Worm (Caenorhabditis elegans) whole organism, L3 larva: ENCODE data around the gene cdgs-1.

ENCODE experiments used
- ZK546.5 ChIP-seq: sonication (generic microtip); optimal IDR thresholded peaks from 2 replicates; lab custom pipeline; 2017; ENCODE audit warnings: missing biosample characterization, missing genetic modification characterization
- ceh-16 ChIP-seq: sonication (generic microtip); optimal IDR thresholded peaks from 2 replicates; lab custom pipeline; 2017; ENCODE audit warnings: missing biosample characterization, missing genetic modification characterization
- ceh-28 ChIP-seq: fragments of 150-350 bp; optimal IDR thresholded peaks from 2 replicates; lab custom pipeline; 2014; ENCODE audit warnings: missing biosample characterization, missing genetic modification reagents, missing genetic modification characterization
- ceh-82 ChIP-seq: fragments of 150-350 bp; optimal IDR thresholded peaks from 2 replicates; lab custom pipeline; 2014; ENCODE audit warnings: missing biosample characterization, missing genetic modification characterization
- ceh-9 ChIP-seq: sonication (generic microtip); optimal IDR thresholded peaks from 2 replicates; lab custom pipeline; 2018; ENCODE audit warnings: missing biosample characterization, missing genetic modification characterization
- daf-12 ChIP-seq: fragments of 150-350 bp; optimal IDR thresholded peaks from 2 replicates; lab custom pipeline; 2014; ENCODE audit warnings: missing biosample characterization, missing genetic modification reagents, missing genetic modification characterization
- egl-27 ChIP-seq: sonication (generic microtip); optimal IDR thresholded peaks from 4 replicates; lab custom pipeline; 2017; ENCODE audit warnings: missing biosample characterization, missing genetic modification reagents, missing genetic modification characterization
- egl-5 ChIP-seq: fragments of 150-350 bp; optimal IDR thresholded peaks from 2 replicates; lab custom pipeline; 2017; ENCODE audit warnings: missing biosample characterization, missing genetic modification reagents, missing genetic modification characterization, inconsistent platforms
- elt-1 ChIP-seq: fragments of 150-350 bp; optimal IDR thresholded peaks from 2 replicates; lab custom pipeline; 2014; ENCODE audit warnings: missing biosample characterization, missing genetic modification characterization
- elt-2 ChIP-seq: sonication (generic microtip); optimal IDR thresholded peaks from 2 replicates; lab custom pipeline; 2016; ENCODE audit warnings: missing genetic modification reagents, mild to moderate bottlenecking, missing genetic modification characterization, missing compliant biosample characterization
- elt-3 ChIP-seq, 3 experiments: fragments of 150-350 bp in 1 of 3; sonication (generic microtip) in 2 of 3; optimal IDR thresholded peaks; 2 replicates in 2 of 3; 4 replicates in 1 of 3; lab custom pipeline; 2014 to 2017; ENCODE audit warnings: missing biosample characterization in 3 of 3, missing genetic modification characterization in 3 of 3
- eor-1 ChIP-seq, 2 experiments: fragments of 150-350 bp; optimal IDR thresholded peaks; 2 replicates each; lab custom pipeline; 2014 to 2018; ENCODE audit warnings: missing biosample characterization in 2 of 2, missing genetic modification characterization in 2 of 2
- fkh-2 ChIP-seq: fragments of 150-350 bp; optimal IDR thresholded peaks from 2 replicates; lab custom pipeline; 2014; ENCODE audit warnings: missing biosample characterization, missing genetic modification reagents, missing genetic modification characterization
- hmg-11 ChIP-seq: sonication (generic microtip); optimal IDR thresholded peaks from 2 replicates; lab custom pipeline; 2016; ENCODE audit warnings: missing genetic modification characterization, missing compliant biosample characterization
- jun-1 ChIP-seq: fragments of 150-350 bp; optimal IDR thresholded peaks from 2 replicates; lab custom pipeline; 2014; ENCODE audit warnings: missing biosample characterization, missing genetic modification reagents, missing genetic modification characterization
- lin-15B ChIP-seq: fragments of 150-350 bp; optimal IDR thresholded peaks from 2 replicates; lab custom pipeline; 2014; ENCODE audit warnings: missing biosample characterization, missing genetic modification characterization
- lin-39 ChIP-seq: fragments of 150-350 bp; optimal IDR thresholded peaks from 2 replicates; lab custom pipeline; 2018; ENCODE audit warnings: missing biosample characterization, missing genetic modification reagents, missing genetic modification characterization
- mml-1 ChIP-seq: fragments of 150-350 bp; sonication (generic microtip); optimal IDR thresholded peaks from 3 replicates; lab custom pipeline; 2014; ENCODE audit warnings: missing biosample characterization, missing genetic modification characterization
- nfya-1 ChIP-seq: sonication (generic microtip); optimal IDR thresholded peaks from 2 replicates; lab custom pipeline; 2017; ENCODE audit warnings: missing genetic modification characterization, mild to moderate bottlenecking, missing compliant biosample characterization, antibody characterized with exemption, moderate library complexity; ENCODE audit not compliant: insufficient read depth
- nhr-11 ChIP-seq: fragments of 150-350 bp; optimal IDR thresholded peaks from 2 replicates; lab custom pipeline; 2014; ENCODE audit warnings: missing biosample characterization, missing genetic modification characterization
- nhr-12 ChIP-seq: fragments of 150-350 bp; optimal IDR thresholded peaks from 2 replicates; lab custom pipeline; 2014; ENCODE audit warnings: missing biosample characterization, missing genetic modification characterization
- nhr-23 ChIP-seq: fragments of 150-350 bp; optimal IDR thresholded peaks from 2 replicates; lab custom pipeline; 2014; ENCODE audit warnings: missing biosample characterization, missing genetic modification reagents, missing genetic modification characterization
- nhr-25 ChIP-seq: sonication (generic microtip); optimal IDR thresholded peaks from 2 replicates; lab custom pipeline; 2017; ENCODE audit warnings: missing biosample characterization, missing genetic modification characterization
- nhr-28 ChIP-seq: fragments of 150-350 bp; optimal IDR thresholded peaks from 2 replicates; lab custom pipeline; 2014; ENCODE audit warnings: missing biosample characterization, missing genetic modification characterization
- nhr-43 ChIP-seq: sonication (generic microtip); optimal IDR thresholded peaks from 2 replicates; lab custom pipeline; 2016; ENCODE audit warnings: mild to moderate bottlenecking, missing genetic modification characterization, missing compliant biosample characterization; ENCODE audit not compliant: poor library complexity, severe bottlenecking
- nhr-77 ChIP-seq: fragments of 150-350 bp; optimal IDR thresholded peaks from 2 replicates; lab custom pipeline; 2014; ENCODE audit warnings: missing biosample characterization, missing genetic modification characterization
- pha-4 ChIP-seq: fragments of 150-350 bp; optimal IDR thresholded peaks from 2 replicates; lab custom pipeline; 2014; ENCODE audit warnings: missing biosample characterization, missing genetic modification reagents, missing genetic modification characterization
- pqm-1 ChIP-seq: fragments of 150-350 bp; optimal IDR thresholded peaks from 2 replicates; lab custom pipeline; 2017; ENCODE audit warnings: missing biosample characterization, missing genetic modification characterization, inconsistent platforms
- snpc-4 ChIP-seq: fragments of 150-350 bp; optimal IDR thresholded peaks from 2 replicates; lab custom pipeline; 2014; ENCODE audit warnings: missing biosample characterization, missing genetic modification characterization
- tbx-2 ChIP-seq: sonication (generic microtip); optimal IDR thresholded peaks from 2 replicates; lab custom pipeline; 2016; ENCODE audit warnings: mild to moderate bottlenecking, missing genetic modification characterization, missing compliant biosample characterization
- unc-39 ChIP-seq: sonication (generic microtip); optimal IDR thresholded peaks from 4 replicates; lab custom pipeline; 2017; ENCODE audit warnings: missing biosample characterization, missing genetic modification characterization
- unc-62 ChIP-seq: fragments of 150-350 bp; sonication (generic microtip); optimal IDR thresholded peaks from 4 replicates; lab custom pipeline; 2014; ENCODE audit warnings: missing biosample characterization, missing genetic modification reagents, missing genetic modification characterization
- zag-1 ChIP-seq: fragments of 150-350 bp; optimal IDR thresholded peaks from 2 replicates; lab custom pipeline; 2014; ENCODE audit warnings: missing biosample characterization, missing genetic modification characterization

The cdgs-1 gene

DNA sequence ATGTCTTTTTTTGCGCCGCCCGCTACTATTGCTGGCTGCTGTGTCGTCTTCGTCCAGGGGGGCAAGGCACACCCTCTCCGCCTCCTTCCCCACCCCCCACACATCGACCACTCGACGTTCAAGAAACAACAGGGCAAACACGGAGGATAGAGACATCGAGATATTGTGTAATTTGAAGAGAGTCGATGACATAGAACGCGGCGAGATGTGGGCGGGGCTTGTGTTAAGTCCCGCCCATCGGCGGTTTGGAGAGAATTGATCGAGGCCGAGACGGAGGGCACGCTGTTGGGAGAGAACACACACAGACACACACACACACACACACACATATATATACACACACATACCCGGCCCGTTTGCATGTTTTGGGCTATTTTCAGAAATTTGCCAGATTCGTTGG, 30.1 kb upstream of the cdgs-1 start (continued):
- TF ChIP-seq daf-12 (tag; lab: Kevin White, UChicago) (no peak), snpc-4 (peak; percentile 59), pqm-1 (tag; lab: Kevin White, UChicago) (peak; percentile 16), lin-39 (tag; lab: Kevin White, UChicago) (peak; percentile 70), fkh-2 (tag; lab: Kevin White, UChicago) (no peak), nhr-43 (tag; lab: Kevin White, UChicago) (peak; percentile 39), ceh-9 (tag; lab: Kevin White, UChicago) (no peak), unc-62 (no peak), nhr-12 (tag; lab: Kevin White, UChicago) (no peak), nhr-25 (tag; lab: Kevin White, UChicago) (peak; percentile 74), elt-1 (tag; lab: Kevin White, UChicago) (peak; percentile 11), nhr-11 (tag; lab: Kevin White, UChicago) (no peak), nhr-23 (tag; lab: Kevin White, UChicago) (peak; percentile 49)

DNA sequence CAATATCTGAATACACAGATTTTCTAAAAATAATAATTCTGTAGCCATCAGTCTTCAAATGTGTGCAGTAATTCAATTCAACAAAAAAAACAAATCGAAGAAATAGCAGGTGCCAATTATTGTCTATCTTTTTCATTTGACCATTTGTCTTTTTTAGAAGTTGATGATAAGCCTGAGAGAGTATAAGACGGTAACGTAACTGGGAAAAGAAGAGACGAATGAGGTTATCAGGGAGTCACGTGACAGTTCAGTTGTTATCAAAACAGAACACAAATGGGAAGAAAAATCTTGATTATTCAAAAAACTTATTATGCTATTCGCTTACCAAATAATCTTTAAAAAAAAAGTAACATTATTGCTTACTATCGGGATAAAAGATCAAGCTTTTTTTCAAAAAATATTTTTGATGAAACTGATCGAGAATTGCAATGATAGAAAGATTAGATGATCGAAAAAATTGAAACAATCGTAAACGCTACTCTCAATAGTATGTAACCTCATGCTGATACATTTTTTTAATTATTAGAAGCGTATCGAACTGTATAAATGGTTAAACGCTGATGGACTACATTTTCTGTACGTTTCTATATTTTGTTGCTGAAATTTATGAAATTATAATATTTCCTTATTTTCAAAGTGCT, 28.9 kb upstream of the cdgs-1 start:
- peak; percentile 67 for TF ChIP-seq pqm-1 (tag; lab: Kevin White, UChicago)
- no peak for TF ChIP-seq zag-1
- peak; percentile 90 for TF ChIP-seq elt-2 (tag; lab: Kevin White, UChicago)

DNA sequence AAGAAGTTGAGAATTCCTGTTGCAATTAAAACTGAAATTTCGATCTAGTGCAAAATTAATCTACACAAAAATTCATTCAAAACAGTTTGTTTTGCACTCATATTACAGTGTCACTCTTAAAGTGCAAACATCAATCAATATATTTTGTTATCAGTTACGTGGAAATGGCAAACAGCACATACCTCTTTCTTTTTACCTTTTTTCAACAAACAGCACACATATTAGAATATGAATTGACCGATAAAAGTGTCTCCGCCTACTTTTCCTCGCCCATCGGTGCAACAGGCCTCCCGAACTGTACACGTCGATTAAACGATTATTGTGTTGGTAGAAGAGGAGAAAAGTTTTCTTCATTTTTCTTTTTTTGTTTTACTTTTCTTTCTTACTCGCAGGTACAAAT, 25.7 kb upstream of the cdgs-1 start:
- TF ChIP-seq pha-4 (tag; lab: Kevin White, UChicago) (peak; percentile 50), nhr-28 (tag; lab: Kevin White, UChicago) (no peak), ceh-9 (tag; lab: Kevin White, UChicago) (no peak), pqm-1 (tag; lab: Kevin White, UChicago) (peak; percentile 90), ceh-28 (tag; lab: Kevin White, UChicago) (peak; percentile 45), elt-2 (tag; lab: Kevin White, UChicago) (peak; percentile 89)

DNA sequence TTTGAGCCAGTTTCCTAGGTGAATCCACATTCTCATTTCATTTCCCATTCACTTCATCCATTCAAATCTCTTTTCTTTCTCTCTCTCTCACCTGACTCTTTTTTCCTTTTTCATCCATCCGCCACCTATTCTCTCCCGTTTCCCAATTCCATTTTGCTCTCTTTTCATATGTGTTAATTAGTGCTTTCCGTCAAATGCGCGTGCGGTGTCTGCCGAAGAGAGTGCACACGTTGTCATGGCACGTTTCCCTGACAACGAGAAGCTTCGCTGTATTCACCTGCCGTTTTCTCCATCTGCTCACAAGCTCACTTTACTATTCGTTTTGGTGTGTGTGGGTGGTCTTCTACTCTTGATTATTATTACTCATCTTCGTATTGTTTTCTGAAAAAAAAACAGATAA, 24.4 kb upstream of the cdgs-1 start:
- TF ChIP-seq ceh-82, result no peak

- TF ChIP-seq elt-3 (tag; optimal IDR thresholded peaks at IDR 0.05; lab: Kevin White, UChicago) (no peak), unc-39 (no peak), eor-1 (tag; optimal IDR thresholded peaks at IDR 0.05; lab: Kevin White, UChicago) (no peak), jun-1 (tag; lab: Kevin White, UChicago) (no peak)
These were observed 22.9 kb upstream of the cdgs-1 start, which contains the start of gene C06A6.7 for ce11 chrIV:7838426-7838825. Gene C06A6.7 (minus strand): TSS chrIV:7838526.

DNA sequence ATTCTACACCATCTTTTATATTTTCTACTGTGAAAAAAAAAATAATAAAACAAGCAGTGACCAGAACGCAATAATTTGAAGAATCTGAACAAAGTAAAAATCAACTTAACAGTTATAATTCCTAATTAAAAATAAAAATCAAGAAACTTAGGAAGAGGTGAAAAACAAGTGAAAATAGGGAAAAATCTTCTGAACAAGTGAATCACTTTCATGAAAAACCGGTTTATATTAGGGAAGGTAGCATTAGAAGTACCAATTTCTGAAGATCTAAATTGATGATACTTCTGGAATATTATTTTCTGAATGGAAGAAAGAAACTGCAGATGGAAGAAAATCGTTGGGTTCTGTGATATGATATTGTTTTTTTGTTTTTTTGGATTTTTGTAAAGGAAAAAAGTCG, 21.0 kb upstream of the cdgs-1 start:
- TF ChIP-seq daf-12 (tag; lab: Kevin White, UChicago) (no peak), hmg-11 (tag; lab: Kevin White, UChicago) (no peak), egl-27 (tag; lab: Kevin White, UChicago) (no peak), nhr-23 (tag; lab: Kevin White, UChicago) (no peak), nfya-1 (tag; lab: Kevin White, UChicago) (no peak), nhr-43 (tag; lab: Kevin White, UChicago) (no peak), ceh-16 (tag; lab: Kevin White, UChicago) (no peak), ZK546.5 (tag; lab: Kevin White, UChicago) (no peak), egl-5 (tag; lab: Kevin White, UChicago) (no peak), snpc-4 (no peak), ceh-82 (no peak), unc-62 (no peak), mml-1 (tag; lab: Kevin White, UChicago) (no peak), nhr-11 (tag; lab: Kevin White, UChicago) (no peak), tbx-2 (tag; lab: Kevin White, UChicago) (no peak), lin-15B (tag; lab: Kevin White, UChicago) (no peak), nhr-77 (tag; lab: Kevin White, UChicago) (no peak)
